Fruit fly (Drosophila melanogaster) whole organism, embryonic: ENCODE measurements around the gene CG31141.

Experiments
- CG10431 ChIP-seq: fragments of 200-800 bp; sonication (Bioruptor generic); optimal IDR thresholded peaks from 3 replicates; lab custom pipeline; 2018; ENCODE audit warnings: missing biosample characterization, mild to moderate bottlenecking, missing genetic modification characterization
- CG10543 ChIP-seq: fragments of 200-800 bp; sonication (Bioruptor generic); optimal IDR thresholded peaks from 3 replicates; lab custom pipeline; 2017; ENCODE audit warnings: missing biosample characterization, mild to moderate bottlenecking, missing genetic modification characterization, moderate library complexity
- CG11504 ChIP-seq: fragments of 200-800 bp; sonication (Bioruptor generic); optimal IDR thresholded peaks from 3 replicates; lab custom pipeline; 2019; ENCODE audit warnings: missing biosample characterization, mild to moderate bottlenecking, missing genetic modification characterization, moderate library complexity
- CG11695 ChIP-seq: fragments of 200-800 bp; sonication (Bioruptor generic); IDR thresholded peaks from 3 replicates; pipeline ENCODE4 v1.3.6; 2022; ENCODE audit warnings: missing biosample characterization, missing genetic modification characterization
- CG12071 ChIP-seq: fragments of 200-800 bp; sonication (Bioruptor generic); optimal IDR thresholded peaks from 3 replicates; lab custom pipeline; 2018; ENCODE audit warnings: missing biosample characterization, mild to moderate bottlenecking, missing genetic modification characterization
- CG12769 ChIP-seq: fragments of 200-800 bp; sonication (Bioruptor generic); optimal IDR thresholded peaks from 2 replicates; lab custom pipeline; 2019; ENCODE audit warnings: missing biosample characterization, mild to moderate bottlenecking, missing genetic modification characterization, moderate library complexity
- CG14441 ChIP-seq: fragments of 200-800 bp; sonication (Bioruptor generic); IDR thresholded peaks from 2 replicates; pipeline ENCODE4 v1.3.6; 2022; ENCODE audit warnings: missing biosample characterization, missing genetic modification characterization
- CG15601 ChIP-seq: fragments of 200-800 bp; sonication (Bioruptor generic); optimal IDR thresholded peaks from 3 replicates; lab custom pipeline; 2019; ENCODE audit warnings: missing biosample characterization, mild to moderate bottlenecking, missing genetic modification characterization, moderate library complexity
- CG17328 ChIP-seq: fragments of 200-800 bp; sonication (Bioruptor generic); IDR thresholded peaks from 2 replicates; pipeline ENCODE4 v1.3.6; 2022; ENCODE audit warnings: missing biosample characterization, missing genetic modification characterization
- CG17385 ChIP-seq: fragments of 200-800 bp; sonication (Bioruptor generic); optimal IDR thresholded peaks from 3 replicates; lab custom pipeline; 2018; ENCODE audit warnings: missing biosample characterization, mild to moderate bottlenecking, missing genetic modification characterization
- CG17802 ChIP-seq: fragments of 200-800 bp; sonication (Bioruptor generic); optimal IDR thresholded peaks from 2 replicates; lab custom pipeline; 2018; ENCODE audit warnings: missing biosample characterization, mild to moderate bottlenecking, missing genetic modification characterization, moderate library complexity
- CG2678 ChIP-seq: fragments of 200-800 bp; sonication (Bioruptor generic); optimal IDR thresholded peaks from 3 replicates; lab custom pipeline; 2019; ENCODE audit warnings: missing biosample characterization, mild to moderate bottlenecking, missing genetic modification characterization, moderate library complexity
- CG30403 ChIP-seq: fragments of 200-800 bp; sonication (Bioruptor generic); optimal IDR thresholded peaks from 3 replicates; lab custom pipeline; 2016; ENCODE audit warnings: missing biosample characterization, missing genetic modification characterization
- CG3065 ChIP-seq: fragments of 200-800 bp; sonication (Bioruptor generic); optimal IDR thresholded peaks from 2 replicates; lab custom pipeline; 2016; ENCODE audit warnings: missing biosample characterization, missing genetic modification characterization
- CG32532 ChIP-seq: fragments of 200-800 bp; sonication (Bioruptor generic); IDR thresholded peaks from 2 replicates; pipeline ENCODE4 v1.3.6; 2022; ENCODE audit warnings: missing biosample characterization, missing genetic modification characterization
- CG34376 ChIP-seq: fragments of 200-800 bp; sonication (Bioruptor generic); optimal IDR thresholded peaks from 2 replicates; lab custom pipeline; 2018; ENCODE audit warnings: missing biosample characterization, mild to moderate bottlenecking, missing genetic modification characterization
- CG5180 ChIP-seq: fragments of 200-800 bp; sonication (Bioruptor generic); optimal IDR thresholded peaks from 3 replicates; lab custom pipeline; 2017; ENCODE audit warnings: missing biosample characterization, missing genetic modification characterization, mild to moderate bottlenecking, moderate library complexity, missing genetic modification reagents
- CG6765 ChIP-seq: fragments of 200-800 bp; sonication (Bioruptor generic); optimal IDR thresholded peaks from 3 replicates; lab custom pipeline; 2017; ENCODE audit warnings: missing biosample characterization, mild to moderate bottlenecking, missing genetic modification characterization
- CG6854 ChIP-seq: fragments of 200-800 bp; sonication (Bioruptor generic); optimal IDR thresholded peaks from 3 replicates; lab custom pipeline; 2017; ENCODE audit warnings: missing biosample characterization, mild to moderate bottlenecking, missing genetic modification characterization
- Dip3 ChIP-seq: fragments of 200-800 bp; sonication (Bioruptor generic); optimal IDR thresholded peaks from 3 replicates; lab custom pipeline; 2016; ENCODE audit warnings: missing biosample characterization, missing genetic modification characterization
- Dll ChIP-seq: fragments of 200-800 bp; sonication (Bioruptor generic); IDR thresholded peaks from 4 replicates; pipeline ENCODE4 v1.3.6; 2022; ENCODE audit warnings: missing biosample characterization, missing genetic modification characterization; ENCODE audit not compliant: partially characterized antibody
- E2f2 ChIP-seq: fragments of 200-800 bp; sonication (Bioruptor generic); IDR thresholded peaks from 2 replicates; pipeline ENCODE4 v1.3.6; 2022; ENCODE audit warnings: missing biosample characterization, missing genetic modification characterization
- GATAe ChIP-seq: fragments of 200-800 bp; sonication (Bioruptor generic); conservative IDR thresholded peaks from 2 replicates; pipeline ENCODE4 v1.3.6; 2022; ENCODE audit warnings: missing biosample characterization, missing genetic modification characterization
- Pdp1 ChIP-seq, 2 experiments: fragments of 200-800 bp; sonication (Bioruptor generic); optimal IDR thresholded peaks; 3 replicates each; lab custom pipeline; 2016; ENCODE audit warnings: missing biosample characterization in 2 of 2, missing genetic modification characterization in 2 of 2, mild to moderate bottlenecking in 1 of 2, moderate library complexity in 1 of 2
- Ptx1 ChIP-seq: fragments of 200-800 bp; sonication (Bioruptor generic); IDR thresholded peaks from 2 replicates; pipeline ENCODE4 v1.3.6; 2022; ENCODE audit warnings: missing biosample characterization, missing genetic modification characterization
- ap ChIP-seq: fragments of 200-800 bp; sonication (Bioruptor generic); IDR thresholded peaks from 2 replicates; pipeline ENCODE4 v1.3.6; 2022; ENCODE audit warnings: missing biosample characterization, missing genetic modification characterization
- ato ChIP-seq: fragments of 200-800 bp; sonication (Bioruptor generic); IDR thresholded peaks from 2 replicates; pipeline ENCODE4 v1.3.6; 2022; ENCODE audit warnings: missing biosample characterization, missing genetic modification characterization; ENCODE audit not compliant: partially characterized antibody
- bowl ChIP-seq: fragments of 200-800 bp; sonication (Bioruptor generic); IDR thresholded peaks from 2 replicates; pipeline ENCODE4 v1.3.6; 2022; ENCODE audit warnings: missing biosample characterization, missing genetic modification characterization
- btn ChIP-seq: fragments of 200-800 bp; sonication (Bioruptor generic); optimal IDR thresholded peaks from 2 replicates; lab custom pipeline; 2016; ENCODE audit warnings: missing biosample characterization, missing genetic modification characterization
- cas ChIP-seq: fragments of 200-800 bp; sonication (Bioruptor generic); IDR thresholded peaks from 2 replicates; pipeline ENCODE4 v1.3.6; 2022; ENCODE audit warnings: missing biosample characterization, missing genetic modification characterization
- chm ChIP-seq: fragments of 200-800 bp; sonication (Bioruptor generic); IDR thresholded peaks from 2 replicates; pipeline ENCODE4 v1.3.6; 2022; ENCODE audit warnings: missing biosample characterization, missing genetic modification characterization
- cwo ChIP-seq: fragments of 200-800 bp; sonication (Bioruptor generic); optimal IDR thresholded peaks from 3 replicates; lab custom pipeline; 2017; ENCODE audit warnings: missing biosample characterization, missing genetic modification characterization, mild to moderate bottlenecking, moderate library complexity, missing genetic modification reagents
- dimm ChIP-seq: fragments of 200-800 bp; sonication (Bioruptor generic); IDR thresholded peaks from 2 replicates; pipeline ENCODE4 v1.3.6; 2022; ENCODE audit warnings: missing biosample characterization, missing genetic modification characterization
- eve ChIP-seq, 2 experiments: fragments of >200 bp; optimal IDR thresholded peaks; 2 replicates each; lab custom pipeline; 2017; ENCODE audit warnings: missing biosample characterization in 2 of 2, missing genetic modification characterization in 2 of 2
- exex ChIP-seq: fragments of 200-800 bp; sonication (Bioruptor generic); optimal IDR thresholded peaks from 4 replicates; lab custom pipeline; 2018; ENCODE audit warnings: missing biosample characterization, mild to moderate bottlenecking, missing genetic modification characterization, moderate library complexity
- fd102C ChIP-seq: fragments of 200-800 bp; sonication (Bioruptor generic); optimal IDR thresholded peaks from 2 replicates; lab custom pipeline; 2018; ENCODE audit warnings: missing biosample characterization, mild to moderate bottlenecking, missing genetic modification characterization, moderate library complexity
- fu2 ChIP-seq: fragments of 200-800 bp; sonication (Bioruptor generic); optimal IDR thresholded peaks from 2 replicates; lab custom pipeline; 2016; ENCODE audit warnings: missing biosample characterization, missing genetic modification characterization
- ken ChIP-seq: fragments of 200-800 bp; sonication (Bioruptor generic); IDR thresholded peaks from 3 replicates; pipeline ENCODE4 v1.3.6; 2022; ENCODE audit warnings: missing biosample characterization, missing genetic modification characterization
- maf-S ChIP-seq: fragments of 200-800 bp; sonication (Bioruptor generic); optimal IDR thresholded peaks from 2 replicates; lab custom pipeline; 2016; ENCODE audit warnings: missing biosample characterization, missing genetic modification characterization
- mirr ChIP-seq: fragments of 200-800 bp; sonication (Bioruptor generic); optimal IDR thresholded peaks from 3 replicates; lab custom pipeline; 2018; ENCODE audit warnings: missing biosample characterization, mild to moderate bottlenecking, missing genetic modification characterization
- pros ChIP-seq: fragments of 200-800 bp; sonication (Bioruptor generic); optimal IDR thresholded peaks from 3 replicates; lab custom pipeline; 2019; ENCODE audit warnings: missing biosample characterization, mild to moderate bottlenecking, missing genetic modification characterization, moderate library complexity
- pum ChIP-seq: fragments of 200-800 bp; sonication (Bioruptor generic); optimal IDR thresholded peaks from 2 replicates; lab custom pipeline; 2016; ENCODE audit warnings: missing biosample characterization, missing genetic modification characterization
- scrt ChIP-seq: fragments of 200-800 bp; sonication (Bioruptor generic); optimal IDR thresholded peaks from 2 replicates; lab custom pipeline; 2018; ENCODE audit warnings: missing biosample characterization, mild to moderate bottlenecking, missing genetic modification characterization, moderate library complexity
- stc ChIP-seq: fragments of 200-800 bp; sonication (Bioruptor generic); IDR thresholded peaks from 2 replicates; pipeline ENCODE4 v1.3.6; 2022; ENCODE audit warnings: missing biosample characterization, missing genetic modification characterization
- sug ChIP-seq: fragments of 200-800 bp; optimal IDR thresholded peaks from 2 replicates; lab custom pipeline; 2019; ENCODE audit warnings: missing biosample characterization, mild to moderate bottlenecking, missing genetic modification characterization, moderate library complexity
- unpg ChIP-seq: fragments of 200-800 bp; sonication (Bioruptor generic); optimal IDR thresholded peaks from 3 replicates; lab custom pipeline; 2018; ENCODE audit warnings: missing biosample characterization, mild to moderate bottlenecking, missing genetic modification characterization, moderate library complexity
- zen2 ChIP-seq: fragments of 200-800 bp; sonication (Bioruptor generic); IDR thresholded peaks from 3 replicates; pipeline ENCODE4 v1.3.6; 2022; ENCODE audit warnings: missing biosample characterization, missing genetic modification characterization; ENCODE audit not compliant: partially characterized antibody

Gene CG31141

DNA sequence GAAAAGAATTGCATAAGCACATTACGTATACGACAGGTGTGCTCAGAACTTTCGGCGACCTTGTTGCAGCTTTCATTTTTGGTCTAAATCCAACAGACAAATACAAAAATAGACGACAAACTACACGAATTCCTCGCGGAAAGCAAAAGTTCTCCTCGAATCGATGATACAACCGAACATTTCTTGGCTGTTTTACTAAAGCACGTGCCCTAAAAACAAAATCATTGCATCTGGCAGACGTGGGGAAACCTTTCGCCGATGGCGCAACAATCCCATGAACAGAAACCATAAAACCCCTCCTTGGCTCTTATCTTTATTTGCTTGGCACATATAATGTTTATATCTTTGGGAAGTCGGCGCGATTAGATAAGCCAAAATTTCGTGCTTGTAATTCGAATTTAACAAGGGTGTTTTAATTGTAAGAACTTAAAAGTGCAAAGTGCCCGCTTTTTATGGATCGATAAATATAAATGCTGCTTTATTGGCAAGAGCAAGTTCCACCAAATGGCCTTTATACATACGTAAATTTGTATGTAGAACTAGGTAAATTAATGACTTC is 15.5 kb downstream of the CG31141 start:
- TF ChIP-seq CG5180 (GFP tag; lab: Kevin White, UChicago) (peak; percentile 1), GATAe (GFP tag; lab: Robert Waterston, UW) (peak; percentile 25; the same call in 1 of the 2 replicates), sug (tag; lab: Kevin White, UChicago) (peak; percentile 62), Dll (GFP tag; lab: Robert Waterston, UW) (no peak), cwo (GFP tag; lab: Kevin White, UChicago) (peak; percentile 39), CG6854 (peak; percentile 27), CG6765 (GFP tag; lab: Kevin White, UChicago) (no peak), CG2678 (peak; percentile 3), eve (GFP tag; optimal IDR thresholded peaks at IDR 0.05; lab: Kevin White, UChicago) (no peak), Pdp1 (GFP tag; optimal IDR thresholded peaks at IDR 0.05; lab: Kevin White, UChicago) (peak in 1 of 2 experiments; percentile 93), CG30403 (no peak), ato (GFP tag; lab: Robert Waterston, UW) (no peak), pum (GFP tag; lab: Kevin White, UChicago) (no peak), Ptx1 (GFP tag; lab: Robert Waterston, UW) (no peak), CG10543 (GFP tag; lab: Kevin White, UChicago) (peak; percentile 34), dimm (no peak), chm (GFP tag; lab: Robert Waterston, UW) (0 out of 2 replicates have a peak, but pooled peaks have one; percentile 12), CG12769 (tag; lab: Kevin White, UChicago) (peak; percentile 40), E2f2 (peak; percentile 13; the same call in 1 of the 2 replicates), pros (GFP tag; lab: Kevin White, UChicago) (peak; percentile 52), CG12071 (GFP tag; lab: Kevin White, UChicago) (peak; percentile 19), CG34376 (GFP tag; lab: Kevin White, UChicago) (peak; percentile 77), CG17385 (GFP tag; lab: Kevin White, UChicago) (peak; percentile 28), mirr (GFP tag; lab: Kevin White, UChicago) (peak; percentile 42), exex (tag; lab: Kevin White, UChicago) (peak; percentile 88), CG10431 (peak; percentile 9)

DNA sequence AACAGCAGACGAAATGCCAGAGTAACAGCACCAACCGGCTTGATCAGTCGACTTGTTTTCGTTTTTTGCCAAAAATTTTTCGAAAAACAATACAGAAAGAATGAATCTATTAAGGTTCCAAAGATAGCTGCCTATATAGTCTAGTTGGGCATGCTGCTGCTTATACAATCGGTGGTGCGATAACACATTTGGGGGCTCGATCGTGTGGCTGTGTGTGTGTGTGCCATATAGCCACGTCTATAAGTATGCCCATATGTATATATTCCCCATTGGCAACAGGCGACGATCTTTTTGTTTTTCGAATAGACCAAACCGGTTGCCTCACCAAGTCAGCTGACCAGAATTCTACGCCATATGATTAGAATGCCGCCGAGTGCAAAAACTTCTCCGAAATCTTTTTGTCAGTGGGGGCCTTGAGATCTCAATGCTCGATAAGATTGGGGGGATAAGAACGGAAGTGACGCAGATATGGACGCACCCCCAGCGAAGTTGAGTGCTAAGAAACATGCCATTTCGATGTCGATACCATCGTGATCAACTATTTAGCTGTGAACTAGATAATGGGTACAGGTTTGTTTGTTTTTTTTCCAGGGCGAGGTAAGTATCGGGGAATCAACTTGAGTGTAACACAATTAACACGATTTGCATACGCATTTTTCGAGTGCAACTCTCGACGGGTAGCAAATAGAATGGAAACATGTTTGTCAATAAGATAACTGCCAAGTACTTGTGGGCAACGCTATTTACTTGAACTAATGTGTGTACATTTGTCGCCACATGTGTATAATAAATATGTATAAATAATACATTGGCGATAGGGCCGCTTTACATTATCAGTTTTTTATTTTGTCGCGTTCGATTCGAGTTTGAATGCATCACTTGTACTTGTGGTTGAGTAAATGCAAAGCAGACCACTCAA is 17.1 kb downstream of the CG31141 start:
- TF ChIP-seq stc (GFP tag; lab: Robert Waterston, UW) (peak; percentile 72), CG3065 (GFP tag; lab: Kevin White, UChicago) (peak; percentile 47), CG14441 (GFP tag; lab: Robert Waterston, UW) (peak; percentile 57), scrt (GFP tag; lab: Kevin White, UChicago) (peak; percentile 61), cas (peak; percentile 40; the same call in 1 of the 2 replicates), CG11504 (tag; lab: Kevin White, UChicago) (peak; percentile 77), maf-S (GFP tag; lab: Kevin White, UChicago) (peak; percentile 40), CG12071 (GFP tag; lab: Kevin White, UChicago) (peak; percentile 90), CG15601 (peak; percentile 96), unpg (GFP tag; lab: Kevin White, UChicago) (peak; percentile 78), CG11695 (GFP tag; lab: Robert Waterston, UW) (peak; percentile 85), Dip3 (GFP tag; lab: Kevin White, UChicago) (no peak), CG17802 (tag; lab: Kevin White, UChicago) (peak; percentile 34), bowl (GFP tag; lab: Robert Waterston, UW) (peak; percentile 70; the same call in 1 of the 2 replicates), ken (peak; percentile 37; the same call in 1 of the 3 replicates), btn (GFP tag; lab: Kevin White, UChicago) (peak; percentile 25), fd102C (GFP tag; lab: Kevin White, UChicago) (peak; percentile 88), zen2 (no peak), fu2 (GFP tag; lab: Kevin White, UChicago) (peak; percentile 4), CG32532 (GFP tag; lab: Robert Waterston, UW) (no peak; the same call in 1 of the 2 replicates), CG17328 (GFP tag; lab: Robert Waterston, UW) (peak; percentile 80), ap (peak; percentile 29; the same call in 1 of the 2 replicates)
